Worm (Caenorhabditis elegans): Measurements from ENCODE around the gene cec-7.

DNA sequence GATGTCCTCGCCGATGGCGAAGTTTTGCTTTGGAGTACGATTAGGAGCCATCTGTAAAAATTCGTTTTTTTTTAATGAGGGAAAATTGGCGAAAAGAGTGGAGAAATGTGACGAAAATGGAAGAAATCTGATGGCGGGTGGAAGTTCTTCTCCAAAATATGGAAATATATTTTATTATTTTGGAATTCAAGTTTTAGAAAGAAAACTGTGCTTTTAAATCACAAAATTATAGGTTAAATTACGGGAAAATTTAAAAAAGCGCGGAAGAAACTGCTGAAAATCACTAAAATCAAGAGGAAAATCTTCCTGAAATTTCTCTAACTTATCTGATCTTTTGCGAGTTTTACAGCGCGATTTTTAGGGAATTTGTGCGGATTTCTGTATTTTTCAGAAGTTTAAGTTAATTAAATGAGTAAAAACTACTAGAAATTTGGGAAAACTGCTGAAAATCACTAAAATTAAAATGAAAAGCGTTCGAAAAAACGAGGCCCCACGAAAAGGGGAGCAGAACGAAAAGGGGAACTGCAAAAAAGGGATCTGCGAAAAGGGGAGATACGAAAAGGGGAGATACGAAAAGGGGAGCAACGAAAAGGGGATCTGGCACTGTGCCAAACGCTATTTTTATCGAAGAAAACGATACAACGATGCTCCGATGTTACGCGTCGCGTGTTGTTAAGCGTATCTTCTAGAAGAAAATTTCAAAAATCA is at the start of gene cec-7, which contains the start of gene enu-3.5:
- TF ChIP-seq unc-62 (GFP tag; optimal IDR thresholded peaks at IDR 0.05) (no peak), nhr-11 (tag; optimal IDR thresholded peaks at IDR 0.05) (no peak)

Measured in whole organism, L2 larva.